Fruit fly (Drosophila melanogaster) whole organism, embryonic: ENCODE measurements around the gene CG6441.

Experiments
- Dad ChIP-seq: fragments of 200-800 bp; sonication (Bioruptor generic); optimal IDR thresholded peaks from 3 replicates; lab custom pipeline; 2016; ENCODE audit warnings: missing biosample characterization, missing genetic modification characterization
- onecut ChIP-seq: fragments of 200-800 bp; sonication (Bioruptor generic); IDR thresholded peaks from 2 replicates; pipeline ENCODE4 v1.3.6; 2022; ENCODE audit warnings: missing biosample characterization, missing genetic modification characterization
- row ChIP-seq: fragments of 200-800 bp; sonication (Bioruptor generic); IDR thresholded peaks from 3 replicates; pipeline ENCODE4 v1.3.6; 2022; ENCODE audit warnings: missing biosample characterization, missing genetic modification characterization
- slou ChIP-seq: fragments of 200-800 bp; sonication (Bioruptor generic); optimal IDR thresholded peaks from 3 replicates; lab custom pipeline; 2016; ENCODE audit warnings: missing biosample characterization, missing genetic modification characterization
- sqz ChIP-seq: fragments of 200-800 bp; sonication (Bioruptor generic); optimal IDR thresholded peaks from 3 replicates; lab custom pipeline; 2018; ENCODE audit warnings: missing biosample characterization, mild to moderate bottlenecking, missing genetic modification characterization
- usp ChIP-seq: fragments of >200 bp; optimal IDR thresholded peaks from 2 replicates; lab custom pipeline; 2017; ENCODE audit warnings: missing biosample characterization, missing genetic modification characterization

DNA sequence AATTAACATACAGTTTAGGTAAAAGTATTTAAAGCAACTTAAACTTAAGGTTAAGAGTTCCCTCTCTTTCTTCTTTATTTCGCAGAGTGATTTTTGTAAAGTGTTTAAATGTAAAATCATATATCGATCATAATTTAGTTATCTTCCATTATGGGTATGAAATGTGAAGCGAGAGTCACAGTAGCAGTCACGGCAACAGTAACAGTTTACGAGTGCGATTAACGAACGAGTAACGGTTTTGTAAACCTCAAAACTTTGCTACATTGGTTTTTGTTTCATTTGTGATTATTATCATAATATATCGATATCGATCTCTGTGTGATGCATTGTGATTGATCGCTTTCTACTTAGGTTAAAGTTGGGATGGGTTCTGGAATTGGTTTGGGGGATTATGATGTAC, 23.7 kb downstream of the CG6441 start:
- TF ChIP-seq sqz (GFP tag; lab: Kevin White, UChicago) (no peak), usp (GFP tag; lab: Kevin White, UChicago) (no peak), Dad (GFP tag; lab: Kevin White, UChicago) (no peak), slou (GFP tag; lab: Kevin White, UChicago) (no peak), onecut (GFP tag; lab: Robert Waterston, UW) (no peak), row (no peak)
